Fruit fly (Drosophila melanogaster): ENCODE measurements around the gene CG9961.

dm6 chr2L:2725374-2725773 lies 19.4 kb downstream of the CG9961 start, which contains the start of gene CG31689:
- TF ChIP-seq CG11294 (GFP tag; IDR thresholded peaks at IDR 0.05): no peak
- no peak for TF ChIP-seq spab (GFP tag; optimal IDR thresholded peaks at IDR 0.05)
- TF ChIP-seq acj6 (GFP tag; optimal IDR thresholded peaks at IDR 0.05): no peak
- TF ChIP-seq Lpt (GFP tag; optimal IDR thresholded peaks at IDR 0.05): no peak
- no peak for TF ChIP-seq Eip93F (GFP tag; optimal IDR thresholded peaks at IDR 0.05)
- no peak for TF ChIP-seq vri (GFP tag; optimal IDR thresholded peaks at IDR 0.05)

All from whole organism, prepupa.